Worm (Caenorhabditis elegans) whole organism, young adult: ENCODE results near the gene bus-1.

Experiments
- B0261.1 ChIP-seq: sonication (generic microtip); optimal IDR thresholded peaks from 2 replicates; lab custom pipeline; 2016; ENCODE audit warnings: mild to moderate bottlenecking, missing genetic modification characterization, moderate library complexity, missing compliant biosample characterization
- F55B11.4 ChIP-seq: sonication (generic microtip); optimal IDR thresholded peaks from 2 replicates; lab custom pipeline; 2016; ENCODE audit warnings: missing compliant biosample characterization, missing genetic modification characterization, borderline replicate concordance; ENCODE audit not compliant: insufficient read depth
- ZK185.1 ChIP-seq: sonication (generic microtip); optimal IDR thresholded peaks from 2 replicates; lab custom pipeline; 2016; ENCODE audit warnings: mild to moderate bottlenecking, missing genetic modification characterization, missing compliant biosample characterization; ENCODE audit not compliant: poor library complexity, severe bottlenecking
- ama-1 ChIP-seq, 3 experiments: fragments of 150-350 bp in 1 of 3; sonication (generic microtip) in 2 of 3; optimal IDR thresholded peaks; 2 replicates each; lab custom pipeline; 2014 to 2018; ENCODE audit warnings: missing biosample characterization in 2 of 3, missing genetic modification characterization in 2 of 3, missing genetic modification reagents in 2 of 3
- athp-1 ChIP-seq: sonication (generic microtip); optimal IDR thresholded peaks from 2 replicates; lab custom pipeline; 2017; ENCODE audit warnings: mild to moderate bottlenecking, missing genetic modification characterization, missing compliant biosample characterization
- pha-4 ChIP-seq: fragments of 150-350 bp; sonication (generic microtip); optimal IDR thresholded peaks from 2 replicates; lab custom pipeline; 2014; ENCODE audit warnings: missing biosample characterization, missing genetic modification reagents, missing genetic modification characterization
- snpc-3.4 ChIP-seq: sonication (generic microtip); optimal IDR thresholded peaks from 2 replicates; lab custom pipeline; 2017; ENCODE audit warnings: missing genetic modification characterization, mild to moderate bottlenecking, missing compliant biosample characterization, antibody characterized with exemption, moderate library complexity, missing genotype, missing genetic modification reagents

ce11 chrV:9022078-9022477, 2.5 kb downstream of the bus-1 start, which contains the start of gene oac-41:
- TF ChIP-seq ama-1 (optimal IDR thresholded peaks at IDR 0.05; lab: Kevin White, UChicago) (no peak), ama-1 (GFP tag; optimal IDR thresholded peaks at IDR 0.05; lab: Kevin White, UChicago) (no peak), snpc-3.4 (tag; lab: Kevin White, UChicago) (no peak), athp-1 (no peak), F55B11.4 (tag; lab: Kevin White, UChicago) (no peak), B0261.1 (tag; lab: Kevin White, UChicago) (no peak), ZK185.1 (no peak), pha-4 (tag; lab: Kevin White, UChicago) (no peak)
